Fruit fly (Drosophila melanogaster) whole organism, wandering third instar larva: ENCODE results near the gene dpr7.

Source experiments
- Hnf4 ChIP-seq: fragments of 200-800 bp; sonication (Bioruptor generic); optimal IDR thresholded peaks from 2 replicates; lab custom pipeline; 2016; ENCODE audit warnings: missing biosample characterization, mild to moderate bottlenecking, missing genetic modification characterization
- usp ChIP-seq: fragments of >200 bp; optimal IDR thresholded peaks from 2 replicates; lab custom pipeline; 2017; ENCODE audit warnings: missing biosample characterization, missing genetic modification characterization

DNA sequence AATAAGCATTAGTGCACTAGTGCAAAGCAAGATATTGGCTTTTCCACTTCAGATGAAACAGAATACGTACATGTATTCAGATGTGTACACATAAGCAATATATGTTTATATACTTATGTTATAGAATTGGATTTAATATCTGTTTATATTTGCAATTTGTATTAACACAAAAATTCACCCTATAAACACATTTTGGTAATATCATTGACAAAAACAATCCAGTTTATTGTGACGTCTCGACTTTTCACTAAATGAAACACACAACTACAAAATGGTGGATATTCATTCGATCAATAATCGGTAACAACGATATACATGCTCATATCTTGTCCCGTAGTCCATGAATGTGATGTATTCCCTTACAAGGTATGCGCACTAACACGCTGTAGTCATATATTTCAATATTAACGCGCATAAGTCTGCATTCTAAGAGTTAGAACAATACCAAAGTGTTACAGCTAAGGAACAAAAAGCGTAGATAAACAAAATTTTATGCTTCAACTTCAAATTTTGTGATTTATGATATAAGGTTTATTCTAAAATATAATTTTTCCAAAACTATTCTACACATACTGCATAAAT lies 47.4 kb downstream of the dpr7 start, which contains the start of gene CG31998:
- TF ChIP-seq Hnf4 (GFP tag; lab: Kevin White, UChicago), result no peak
- no peak for TF ChIP-seq usp (GFP tag; lab: Kevin White, UChicago)
